Fruit fly (Drosophila melanogaster) whole organism, embryonic: ENCODE results near the gene Sdhaf3.
A peak's percentile ranks its signal among the peaks of the same experiment; 100 is the strongest.

ENCODE experiments used
- Asciz ChIP-seq: fragments of 200-800 bp; sonication (Bioruptor generic); optimal IDR thresholded peaks from 2 replicates; lab custom pipeline; 2017; ENCODE audit warnings: missing biosample characterization, mild to moderate bottlenecking, missing genetic modification characterization, missing genetic modification reagents
- CG10147 ChIP-seq: fragments of 200-800 bp; sonication (Bioruptor generic); optimal IDR thresholded peaks from 2 replicates; lab custom pipeline; 2019; ENCODE audit warnings: missing biosample characterization, mild to moderate bottlenecking, missing genetic modification characterization, moderate library complexity
- CG11456 ChIP-seq: fragments of 200-800 bp; sonication (Bioruptor generic); IDR thresholded peaks from 3 replicates; pipeline ENCODE4 v1.3.6; 2022; ENCODE audit warnings: missing biosample characterization, missing genetic modification characterization
- CG12391 ChIP-seq: fragments of 200-800 bp; sonication (Bioruptor generic); optimal IDR thresholded peaks from 3 replicates; lab custom pipeline; 2018; ENCODE audit warnings: missing biosample characterization, mild to moderate bottlenecking, missing genetic modification characterization, moderate library complexity
- CG13775 ChIP-seq: fragments of 200-800 bp; sonication (Bioruptor generic); optimal IDR thresholded peaks from 3 replicates; lab custom pipeline; 2017; ENCODE audit warnings: missing biosample characterization, mild to moderate bottlenecking, missing genetic modification characterization
- CG14710 ChIP-seq: fragments of 200-800 bp; sonication (Bioruptor generic); optimal IDR thresholded peaks from 3 replicates; lab custom pipeline; 2019; ENCODE audit warnings: missing biosample characterization, mild to moderate bottlenecking, missing genetic modification characterization, moderate library complexity
- CG1603 ChIP-seq: fragments of 200-800 bp; sonication (Bioruptor generic); optimal IDR thresholded peaks from 2 replicates; lab custom pipeline; 2019; ENCODE audit warnings: missing biosample characterization, mild to moderate bottlenecking, missing genetic modification characterization, moderate library complexity
- CG2116 ChIP-seq: fragments of 200-800 bp; sonication (Bioruptor generic); optimal IDR thresholded peaks from 3 replicates; lab custom pipeline; 2018; ENCODE audit warnings: missing biosample characterization, mild to moderate bottlenecking, missing genetic modification characterization
- CG2199 ChIP-seq: fragments of 200-800 bp; sonication (Bioruptor generic); IDR thresholded peaks from 3 replicates; pipeline ENCODE4 v1.3.6; 2022; ENCODE audit warnings: missing biosample characterization, missing genetic modification characterization
- CG2678 ChIP-seq: fragments of 200-800 bp; sonication (Bioruptor generic); optimal IDR thresholded peaks from 3 replicates; lab custom pipeline; 2019; ENCODE audit warnings: missing biosample characterization, mild to moderate bottlenecking, missing genetic modification characterization, moderate library complexity
- CG32767 ChIP-seq: fragments of 200-800 bp; sonication (Bioruptor generic); IDR thresholded peaks from 2 replicates; pipeline ENCODE4 v1.3.6; 2022; ENCODE audit warnings: missing biosample characterization, missing genetic modification characterization
- CG6175 ChIP-seq: fragments of 200-800 bp; sonication (Bioruptor generic); IDR thresholded peaks from 3 replicates; pipeline ENCODE4 v1.3.6; 2022; ENCODE audit warnings: missing biosample characterization, missing genetic modification characterization
- CG6854 ChIP-seq: fragments of 200-800 bp; sonication (Bioruptor generic); optimal IDR thresholded peaks from 3 replicates; lab custom pipeline; 2017; ENCODE audit warnings: missing biosample characterization, mild to moderate bottlenecking, missing genetic modification characterization
- CG7372 ChIP-seq: fragments of 200-800 bp; sonication (Bioruptor generic); IDR thresholded peaks from 2 replicates; pipeline ENCODE4 v1.3.6; 2022; ENCODE audit warnings: missing biosample characterization, missing genetic modification characterization
- CG7745 ChIP-seq: fragments of 200-800 bp; sonication (Bioruptor generic); optimal IDR thresholded peaks from 2 replicates; lab custom pipeline; 2018; ENCODE audit warnings: missing biosample characterization, mild to moderate bottlenecking, missing genetic modification characterization, moderate library complexity
- CG8388 ChIP-seq: fragments of 200-800 bp; sonication (Bioruptor generic); optimal IDR thresholded peaks from 2 replicates; lab custom pipeline; 2019; ENCODE audit warnings: missing biosample characterization, mild to moderate bottlenecking, missing genetic modification characterization, moderate library complexity
- CG8924 ChIP-seq: fragments of 200-800 bp; optimal IDR thresholded peaks from 3 replicates; lab custom pipeline; 2019; ENCODE audit warnings: missing biosample characterization, mild to moderate bottlenecking, missing genetic modification characterization, moderate library complexity
- CG9817 ChIP-seq: fragments of 200-800 bp; sonication (Bioruptor generic); optimal IDR thresholded peaks from 2 replicates; lab custom pipeline; 2018; ENCODE audit warnings: missing biosample characterization, mild to moderate bottlenecking, missing genetic modification characterization, moderate library complexity
- CG9932 ChIP-seq: fragments of 200-800 bp; sonication (Bioruptor generic); IDR thresholded peaks from 2 replicates; pipeline ENCODE4 v1.3.6; 2022; ENCODE audit warnings: missing biosample characterization, missing genetic modification characterization
- GATAe ChIP-seq: fragments of 200-800 bp; sonication (Bioruptor generic); conservative IDR thresholded peaks from 2 replicates; pipeline ENCODE4 v1.3.6; 2022; ENCODE audit warnings: missing biosample characterization, missing genetic modification characterization
- HLH4C ChIP-seq: fragments of 200-800 bp; sonication (Bioruptor generic); IDR thresholded peaks from 3 replicates; pipeline ENCODE4 v1.3.6; 2022; ENCODE audit warnings: missing biosample characterization, missing genetic modification characterization; ENCODE audit not compliant: partially characterized antibody
- Hr3 ChIP-seq: fragments of 200-800 bp; sonication (Bioruptor generic); optimal IDR thresholded peaks from 3 replicates; lab custom pipeline; 2016; ENCODE audit warnings: missing biosample characterization, missing genetic modification characterization
- Hr78 ChIP-seq, 2 experiments: fragments of 200-800 bp in 1 of 2; fragments of >200 bp in 1 of 2; sonication (Bioruptor generic) in 1 of 2; optimal IDR thresholded peaks; 2 replicates each; lab custom pipeline; 2017 to 2019; ENCODE audit warnings: missing biosample characterization in 2 of 2, missing genetic modification characterization in 2 of 2, mild to moderate bottlenecking in 1 of 2, moderate library complexity in 1 of 2
- Hsf ChIP-seq: fragments of 200-800 bp; sonication (Bioruptor generic); optimal IDR thresholded peaks from 3 replicates; lab custom pipeline; 2016; ENCODE audit warnings: missing biosample characterization, missing genetic modification characterization
- Lpt ChIP-seq: fragments of >200 bp; optimal IDR thresholded peaks from 2 replicates; lab custom pipeline; 2018; ENCODE audit warnings: missing biosample characterization, missing genetic modification characterization
- Mad ChIP-seq: fragments of 200-800 bp; sonication (Bioruptor generic); optimal IDR thresholded peaks from 2 replicates; lab custom pipeline; 2016; ENCODE audit warnings: missing biosample characterization, missing genetic modification characterization
- Mrtf ChIP-seq: fragments of 200-800 bp; sonication (Bioruptor generic); IDR thresholded peaks from 3 replicates; pipeline ENCODE4 v1.3.6; 2022; ENCODE audit warnings: missing biosample characterization, missing genetic modification characterization
- NC2β ChIP-seq: fragments of 200-800 bp; sonication (Bioruptor generic); optimal IDR thresholded peaks from 2 replicates; lab custom pipeline; 2016; ENCODE audit warnings: missing biosample characterization, missing genetic modification characterization
- Rx ChIP-seq: fragments of 200-800 bp; sonication (Bioruptor generic); IDR thresholded peaks from 2 replicates; pipeline ENCODE4 v1.3.6; 2022; ENCODE audit warnings: missing biosample characterization, missing genetic modification characterization
- Sry-β ChIP-seq: fragments of 200-800 bp; sonication (Bioruptor generic); optimal IDR thresholded peaks from 2 replicates; lab custom pipeline; 2018; ENCODE audit warnings: missing biosample characterization, mild to moderate bottlenecking, missing genetic modification characterization, moderate library complexity
- aop ChIP-seq: fragments of 200-800 bp; sonication (Bioruptor generic); IDR thresholded peaks from 2 replicates; pipeline ENCODE4 v1.3.6; 2022; ENCODE audit warnings: missing biosample characterization, missing genetic modification characterization
- bbx ChIP-seq: fragments of 200-800 bp; sonication (Bioruptor generic); IDR thresholded peaks from 2 replicates; pipeline ENCODE4 v1.3.6; 2022; ENCODE audit warnings: missing biosample characterization, missing genetic modification characterization; ENCODE audit not compliant: partially characterized antibody
- crol ChIP-seq: fragments of 200-800 bp; sonication (Bioruptor generic); IDR thresholded peaks from 2 replicates; pipeline ENCODE4 v1.3.6; 2022; ENCODE audit warnings: missing biosample characterization, missing genetic modification characterization
- danr ChIP-seq: fragments of 200-800 bp; sonication (Bioruptor generic); IDR thresholded peaks from 2 replicates; pipeline ENCODE4 v1.3.6; 2022; ENCODE audit warnings: missing biosample characterization, missing genetic modification characterization
- fd3F ChIP-seq: fragments of 200-800 bp; sonication (Bioruptor generic); optimal IDR thresholded peaks from 2 replicates; lab custom pipeline; 2018; ENCODE audit warnings: missing biosample characterization, mild to moderate bottlenecking, missing genetic modification characterization, moderate library complexity
- hb ChIP-seq: fragments of 200-800 bp; sonication (Bioruptor generic); IDR thresholded peaks from 3 replicates; pipeline ENCODE4 v1.3.6; 2022; ENCODE audit warnings: missing biosample characterization, missing genetic modification characterization; ENCODE audit not compliant: partially characterized antibody
- ind ChIP-seq: fragments of 200-800 bp; sonication (Bioruptor generic); optimal IDR thresholded peaks from 3 replicates; lab custom pipeline; 2016; ENCODE audit warnings: missing biosample characterization, missing genetic modification characterization
- jumu ChIP-seq: fragments of 200-800 bp; sonication (Bioruptor generic); optimal IDR thresholded peaks from 3 replicates; lab custom pipeline; 2016; ENCODE audit warnings: missing biosample characterization, missing genetic modification characterization
- lab ChIP-seq: fragments of 200-800 bp; sonication (Bioruptor generic); optimal IDR thresholded peaks from 3 replicates; lab custom pipeline; 2017; ENCODE audit warnings: missing biosample characterization, missing genetic modification characterization, mild to moderate bottlenecking, moderate library complexity, missing genetic modification reagents
- lmd ChIP-seq: fragments of 200-800 bp; sonication (Bioruptor generic); IDR thresholded peaks from 2 replicates; pipeline ENCODE4 v1.3.6; 2022; ENCODE audit warnings: missing biosample characterization, missing genetic modification characterization
- nau ChIP-seq: fragments of 200-800 bp; sonication (Bioruptor generic); optimal IDR thresholded peaks from 3 replicates; lab custom pipeline; 2017; ENCODE audit warnings: missing biosample characterization, mild to moderate bottlenecking, missing genetic modification characterization, missing genetic modification reagents
- nmo ChIP-seq: fragments of 200-800 bp; sonication (Bioruptor generic); optimal IDR thresholded peaks from 2 replicates; lab custom pipeline; 2018; ENCODE audit warnings: missing biosample characterization, mild to moderate bottlenecking, missing genetic modification characterization, moderate library complexity
- nom ChIP-seq: fragments of 200-800 bp; sonication (Bioruptor generic); optimal IDR thresholded peaks from 2 replicates; lab custom pipeline; 2017; ENCODE audit warnings: missing biosample characterization, missing genetic modification characterization, mild to moderate bottlenecking, moderate library complexity, missing genetic modification reagents
- org-1 ChIP-seq: fragments of 200-800 bp; sonication (Bioruptor generic); optimal IDR thresholded peaks from 2 replicates; lab custom pipeline; 2017; ENCODE audit warnings: missing biosample characterization, missing genetic modification characterization
- prd ChIP-seq, 3 experiments: fragments of >200 bp in 2 of 3; fragments of 200-800 bp in 1 of 3; sonication (Bioruptor generic) in 1 of 3; optimal IDR thresholded peaks in 2 of 3; IDR thresholded peaks in 1 of 3; 2 replicates in 2 of 3; 3 replicates in 1 of 3; pipeline versions ENCODE4 v1.3.6 to Lab custom; 2017 to 2022; ENCODE audit warnings: missing biosample characterization in 1 of 3, missing genetic modification characterization in 1 of 3
- pum ChIP-seq: fragments of 200-800 bp; sonication (Bioruptor generic); optimal IDR thresholded peaks from 2 replicates; lab custom pipeline; 2016; ENCODE audit warnings: missing biosample characterization, missing genetic modification characterization
- sd ChIP-seq: fragments of 200-800 bp; sonication (Bioruptor generic); optimal IDR thresholded peaks from 3 replicates; lab custom pipeline; 2018; ENCODE audit warnings: missing biosample characterization, mild to moderate bottlenecking, missing genetic modification characterization, moderate library complexity
- trem ChIP-seq: fragments of 200-800 bp; optimal IDR thresholded peaks from 3 replicates; lab custom pipeline; 2019; ENCODE audit warnings: missing biosample characterization, mild to moderate bottlenecking, missing genetic modification characterization, moderate library complexity
- ttk ChIP-seq: fragments of 200-800 bp; sonication (Bioruptor generic); IDR thresholded peaks from 2 replicates; pipeline ENCODE4 v2.1.2; 2022; ENCODE audit warnings: missing biosample characterization, missing genetic modification characterization
- zfh2 ChIP-seq: fragments of 200-800 bp; sonication (Bioruptor generic); optimal IDR thresholded peaks from 2 replicates; lab custom pipeline; 2016; ENCODE audit warnings: missing biosample characterization, missing genetic modification characterization

Gene Sdhaf3

dm6 chr3R:16524178-16524577 lies 41.9 kb upstream of the Sdhaf3 start (continued):
- TF ChIP-seq prd (optimal IDR thresholded peaks at IDR 0.05; lab: Kevin White, UChicago) (no peak), prd (GFP tag; IDR thresholded peaks at IDR 0.05; lab: Robert Waterston, UW) (peak; percentile 79), zfh2 (no peak), jumu (peak; percentile 5), Asciz (GFP tag; lab: Kevin White, UChicago) (peak; percentile 79), CG14710 (tag; lab: Kevin White, UChicago) (peak; percentile 95), Lpt (GFP tag; lab: Kevin White, UChicago) (no peak), CG2199 (GFP tag; lab: Robert Waterston, UW) (no peak), CG12391 (tag; lab: Kevin White, UChicago) (peak; percentile 68), sd (tag; lab: Kevin White, UChicago) (peak; percentile 38), CG8924 (peak; percentile 45), CG32767 (peak; percentile 72), danr (GFP tag; lab: Robert Waterston, UW) (peak; percentile 58; the same call in 1 of the 2 replicates), Mrtf (GFP tag; lab: Robert Waterston, UW) (peak; percentile 55; the same call in 2 of the 3 replicates), lab (GFP tag; lab: Kevin White, UChicago) (peak; percentile 74), CG13775 (GFP tag; lab: Kevin White, UChicago) (peak; percentile 15), Rx (GFP tag; lab: Robert Waterston, UW) (peak; percentile 58), CG1603 (tag; lab: Kevin White, UChicago) (peak; percentile 50), CG9932 (GFP tag; lab: Robert Waterston, UW) (no peak), nom (GFP tag; lab: Kevin White, UChicago) (peak; percentile 43), trem (peak; percentile 87), crol (GFP tag; lab: Robert Waterston, UW) (peak; percentile 18; the same call in 1 of the 2 replicates), Hsf (GFP tag; lab: Kevin White, UChicago) (peak; percentile 29), GATAe (GFP tag; lab: Robert Waterston, UW) (no peak), bbx (no peak), CG7745 (tag; lab: Kevin White, UChicago) (no peak), CG6854 (GFP tag; lab: Kevin White, UChicago) (peak; percentile 65), CG2678 (tag; lab: Kevin White, UChicago) (peak; percentile 90), CG9817 (tag; lab: Kevin White, UChicago) (peak; percentile 38), CG2116 (GFP tag; lab: Kevin White, UChicago) (no peak), Hr78 (GFP tag; optimal IDR thresholded peaks at IDR 0.05; lab: Kevin White, UChicago) (no peak), Hr3 (peak; percentile 31), org-1 (GFP tag; lab: Kevin White, UChicago) (no peak), Sry-β (GFP tag; lab: Kevin White, UChicago) (no peak), CG11456 (no peak), nau (GFP tag; lab: Kevin White, UChicago) (peak; percentile 36), hb (GFP tag; lab: Robert Waterston, UW) (no peak), HLH4C (GFP tag; lab: Robert Waterston, UW) (no peak), CG10147 (GFP tag; lab: Kevin White, UChicago) (peak; percentile 81), aop (GFP tag; lab: Robert Waterston, UW) (peak; percentile 44; the same call in 1 of the 2 replicates), CG8388 (peak; percentile 83), ind (GFP tag; lab: Kevin White, UChicago) (peak; percentile 27), Mad (no peak), CG7372 (GFP tag; lab: Robert Waterston, UW) (peak; percentile 61), lmd (GFP tag; lab: Robert Waterston, UW) (peak; percentile 73), nmo (GFP tag; lab: Kevin White, UChicago) (peak; percentile 70), ttk (GFP tag; lab: Robert Waterston, UW) (peak; percentile 83), NC2β (GFP tag; lab: Kevin White, UChicago) (peak; percentile 35), CG6175 (GFP tag; lab: Robert Waterston, UW) (no peak), fd3F (GFP tag; lab: Kevin White, UChicago) (no peak), pum (GFP tag; lab: Kevin White, UChicago) (peak; percentile 60)
